Worm (Caenorhabditis elegans) whole organism, midembryonic: ENCODE results near the gene irld-48.

Experiments used
- T22C8.4 ChIP-seq: fragments of 200-800 bp; sonication (Bioruptor generic); IDR thresholded peaks from 2 replicates; pipeline ENCODE4 v1.3.6; 2022; ENCODE audit warnings: missing genetic modification characterization, missing compliant biosample characterization
- cog-1 ChIP-seq: sonication (generic microtip); optimal IDR thresholded peaks from 2 replicates; lab custom pipeline; 2016; ENCODE audit warnings: missing genetic modification characterization, missing compliant biosample characterization
- flt-1 ChIP-seq: fragments of 200-800 bp; sonication (Bioruptor generic); IDR thresholded peaks from 2 replicates; pipeline ENCODE4 v1.3.6; 2022; ENCODE audit warnings: missing genetic modification characterization, missing compliant biosample characterization
- klf-2 ChIP-seq: fragments of 200-800 bp; sonication (Bioruptor generic); conservative IDR thresholded peaks from 2 replicates; pipeline ENCODE4 v1.3.6; 2022; ENCODE audit warnings: missing genetic modification reagents, missing genetic modification characterization, missing compliant biosample characterization
- med-1 ChIP-seq: sonication (generic microtip); optimal IDR thresholded peaks from 2 replicates; lab custom pipeline; 2017; ENCODE audit warnings: missing genetic modification characterization, mild to moderate bottlenecking, missing compliant biosample characterization, antibody characterized with exemption, missing genetic modification reagents; ENCODE audit not compliant: insufficient read depth
- ref-1 ChIP-seq: fragments of 200-800 bp; sonication (Bioruptor generic); conservative IDR thresholded peaks from 2 replicates; pipeline ENCODE4 v1.3.6; 2022; ENCODE audit warnings: missing genetic modification reagents, missing genetic modification characterization, missing compliant biosample characterization
- tab-1 ChIP-seq: fragments of 200-800 bp; sonication (Bioruptor generic); IDR thresholded peaks from 2 replicates; pipeline ENCODE4 v1.3.6; 2022; ENCODE audit warnings: missing genetic modification characterization, missing compliant biosample characterization
- ztf-23 ChIP-seq: fragments of 200-800 bp; sonication (Bioruptor generic); IDR thresholded peaks from 2 replicates; pipeline ENCODE4 v1.3.6; 2022; ENCODE audit warnings: missing genetic modification reagents, missing genetic modification characterization, missing compliant biosample characterization
- ztf-29 ChIP-seq: fragments of 200-800 bp; sonication (Bioruptor generic); IDR thresholded peaks from 2 replicates; pipeline ENCODE4 v1.3.6; 2022; ENCODE audit warnings: missing genetic modification reagents, missing genetic modification characterization, missing compliant biosample characterization

Gene irld-48

ce11 chrII:2967064-2967463 is 11.2 kb downstream of the irld-48 start:
- no peak for TF ChIP-seq ztf-29 (GFP tag; lab: Robert Waterston, UW)
- TF ChIP-seq ref-1 (GFP tag; lab: Robert Waterston, UW), result no peak
- TF ChIP-seq cog-1 (tag; lab: Kevin White, UChicago), result no peak
- TF ChIP-seq tab-1 (GFP tag; lab: Robert Waterston, UW), result no peak
- TF ChIP-seq flt-1, result no peak
- TF ChIP-seq ztf-23, result no peak
- no peak for TF ChIP-seq klf-2 (GFP tag; lab: Robert Waterston, UW)
- TF ChIP-seq T22C8.4 (GFP tag; lab: Robert Waterston, UW), result no peak
- TF ChIP-seq med-1 (GFP tag; lab: Kevin White, UChicago), result no peak

ce11 chrII:2973940-2974402 is 18.1 kb downstream of the irld-48 start:
- peak; percentile 68; the same call in 1 of the 2 replicates for TF ChIP-seq ztf-23
- TF ChIP-seq T22C8.4 (GFP tag; lab: Robert Waterston, UW), result no peak
- no peak for TF ChIP-seq ztf-29 (GFP tag; lab: Robert Waterston, UW)
- TF ChIP-seq tab-1 (GFP tag; lab: Robert Waterston, UW), result no peak
- TF ChIP-seq ref-1 (GFP tag; lab: Robert Waterston, UW), result 0 out of 2 replicates have a peak, but pooled peaks have one; percentile 11
- no peak for TF ChIP-seq med-1 (GFP tag; lab: Kevin White, UChicago)
- no peak for TF ChIP-seq klf-2 (GFP tag; lab: Robert Waterston, UW)
- TF ChIP-seq flt-1, result peak; percentile 79
- peak; percentile 67 for TF ChIP-seq cog-1 (tag; lab: Kevin White, UChicago)

ce11 chrII:2975561-2976230 is 19.8 kb downstream of the irld-48 start:
- TF ChIP-seq T22C8.4 (GFP tag; lab: Robert Waterston, UW) (no peak), ref-1 (GFP tag; lab: Robert Waterston, UW) (no peak), klf-2 (GFP tag; lab: Robert Waterston, UW) (no peak), cog-1 (tag; lab: Kevin White, UChicago) (no peak)

ce11 chrII:2976597-2976996 is 20.7 kb downstream of the irld-48 start, which contains the start of gene nhr-88:
TSS of gene nhr-88 (plus strand) at chrII:2976639.
- no peak for TF ChIP-seq cog-1 (tag; lab: Kevin White, UChicago)
- TF ChIP-seq tab-1 (GFP tag; lab: Robert Waterston, UW), result no peak
- no peak for TF ChIP-seq ztf-23
- no peak for TF ChIP-seq ref-1 (GFP tag; lab: Robert Waterston, UW)
- TF ChIP-seq klf-2 (GFP tag; lab: Robert Waterston, UW), result no peak
- no peak for TF ChIP-seq T22C8.4 (GFP tag; lab: Robert Waterston, UW)
- TF ChIP-seq ztf-29 (GFP tag; lab: Robert Waterston, UW), result no peak

- TF ChIP-seq ztf-23 (no peak), tab-1 (GFP tag; lab: Robert Waterston, UW) (no peak), cog-1 (tag; lab: Kevin White, UChicago) (no peak), klf-2 (GFP tag; lab: Robert Waterston, UW) (no peak), ztf-29 (GFP tag; lab: Robert Waterston, UW) (no peak), med-1 (GFP tag; lab: Kevin White, UChicago) (no peak), T22C8.4 (GFP tag; lab: Robert Waterston, UW) (no peak), ref-1 (GFP tag; lab: Robert Waterston, UW) (no peak), flt-1 (no peak)
Observed at ce11 chrII:2977652-2978051, 21.8 kb downstream of the irld-48 start.

- TF ChIP-seq flt-1, result no peak
- no peak for TF ChIP-seq tab-1 (GFP tag; lab: Robert Waterston, UW)
- TF ChIP-seq klf-2 (GFP tag; lab: Robert Waterston, UW), result no peak
- no peak for TF ChIP-seq T22C8.4 (GFP tag; lab: Robert Waterston, UW)
- TF ChIP-seq med-1 (GFP tag; lab: Kevin White, UChicago), result no peak
- TF ChIP-seq ztf-29 (GFP tag; lab: Robert Waterston, UW), result peak; percentile 47; the same call in 1 of the 2 replicates
- TF ChIP-seq cog-1 (tag; lab: Kevin White, UChicago), result no peak
Observed at ce11 chrII:2979061-2979460, 23.2 kb downstream of the irld-48 start.

- TF ChIP-seq ztf-23, result no peak
- TF ChIP-seq klf-2 (GFP tag; lab: Robert Waterston, UW), result no peak
- TF ChIP-seq ref-1 (GFP tag; lab: Robert Waterston, UW), result no peak
- TF ChIP-seq med-1 (GFP tag; lab: Kevin White, UChicago), result no peak
- TF ChIP-seq cog-1 (tag; lab: Kevin White, UChicago), result no peak
- TF ChIP-seq ztf-29 (GFP tag; lab: Robert Waterston, UW), result no peak
Observed at ce11 chrII:2984383-2984782, 28.5 kb downstream of the irld-48 start.

ce11 chrII:2985446-2985845 is 29.6 kb downstream of the irld-48 start:
- no peak for TF ChIP-seq med-1 (GFP tag; lab: Kevin White, UChicago)
- 0 out of 2 replicates have a peak, but pooled peaks have one; percentile 58 for TF ChIP-seq tab-1 (GFP tag; lab: Robert Waterston, UW)

- TF ChIP-seq ztf-23 (no peak), T22C8.4 (GFP tag; lab: Robert Waterston, UW) (no peak), med-1 (GFP tag; lab: Kevin White, UChicago) (no peak)
Observed at ce11 chrII:2985935-2986498, 30.2 kb downstream of the irld-48 start.
